Worm (Caenorhabditis elegans) whole organism, L3 larva: ENCODE measurements around the gene ruvb-1.

Experiments
- ZK546.5 ChIP-seq: sonication (generic microtip); optimal IDR thresholded peaks from 2 replicates; lab custom pipeline; 2017; ENCODE audit warnings: missing biosample characterization, missing genetic modification characterization
- ceh-28 ChIP-seq: fragments of 150-350 bp; optimal IDR thresholded peaks from 2 replicates; lab custom pipeline; 2014; ENCODE audit warnings: missing biosample characterization, missing genetic modification reagents, missing genetic modification characterization
- ceh-82 ChIP-seq: fragments of 150-350 bp; optimal IDR thresholded peaks from 2 replicates; lab custom pipeline; 2014; ENCODE audit warnings: missing biosample characterization, missing genetic modification characterization
- ceh-9 ChIP-seq: sonication (generic microtip); optimal IDR thresholded peaks from 2 replicates; lab custom pipeline; 2018; ENCODE audit warnings: missing biosample characterization, missing genetic modification characterization
- daf-12 ChIP-seq: fragments of 150-350 bp; optimal IDR thresholded peaks from 2 replicates; lab custom pipeline; 2014; ENCODE audit warnings: missing biosample characterization, missing genetic modification reagents, missing genetic modification characterization
- egl-27 ChIP-seq: sonication (generic microtip); optimal IDR thresholded peaks from 4 replicates; lab custom pipeline; 2017; ENCODE audit warnings: missing biosample characterization, missing genetic modification reagents, missing genetic modification characterization
- egl-5 ChIP-seq: fragments of 150-350 bp; optimal IDR thresholded peaks from 2 replicates; lab custom pipeline; 2017; ENCODE audit warnings: missing biosample characterization, missing genetic modification reagents, missing genetic modification characterization, inconsistent platforms
- elt-1 ChIP-seq: fragments of 150-350 bp; optimal IDR thresholded peaks from 2 replicates; lab custom pipeline; 2014; ENCODE audit warnings: missing biosample characterization, missing genetic modification characterization
- elt-3 ChIP-seq, 3 experiments: fragments of 150-350 bp in 1 of 3; sonication (generic microtip) in 2 of 3; optimal IDR thresholded peaks; 2 replicates in 2 of 3; 4 replicates in 1 of 3; lab custom pipeline; 2014 to 2017; ENCODE audit warnings: missing biosample characterization in 3 of 3, missing genetic modification characterization in 3 of 3
- eor-1 ChIP-seq, 2 experiments: fragments of 150-350 bp; optimal IDR thresholded peaks; 2 replicates each; lab custom pipeline; 2014 to 2018; ENCODE audit warnings: missing biosample characterization in 2 of 2, missing genetic modification characterization in 2 of 2
- hmg-11 ChIP-seq: sonication (generic microtip); optimal IDR thresholded peaks from 2 replicates; lab custom pipeline; 2016; ENCODE audit warnings: missing genetic modification characterization, missing compliant biosample characterization
- lin-15B ChIP-seq: fragments of 150-350 bp; optimal IDR thresholded peaks from 2 replicates; lab custom pipeline; 2014; ENCODE audit warnings: missing biosample characterization, missing genetic modification characterization
- lin-39 ChIP-seq: fragments of 150-350 bp; optimal IDR thresholded peaks from 2 replicates; lab custom pipeline; 2018; ENCODE audit warnings: missing biosample characterization, missing genetic modification reagents, missing genetic modification characterization
- lsy-12 ChIP-seq: sonication (generic microtip); optimal IDR thresholded peaks from 2 replicates; lab custom pipeline; 2016; ENCODE audit warnings: mild to moderate bottlenecking, missing genetic modification characterization, missing compliant biosample characterization
- mdl-1 ChIP-seq: fragments of 150-350 bp; optimal IDR thresholded peaks from 2 replicates; lab custom pipeline; 2014; ENCODE audit warnings: missing biosample characterization, missing genetic modification characterization
- mml-1 ChIP-seq: fragments of 150-350 bp; sonication (generic microtip); optimal IDR thresholded peaks from 3 replicates; lab custom pipeline; 2014; ENCODE audit warnings: missing biosample characterization, missing genetic modification characterization
- nfya-1 ChIP-seq: sonication (generic microtip); optimal IDR thresholded peaks from 2 replicates; lab custom pipeline; 2017; ENCODE audit warnings: missing genetic modification characterization, mild to moderate bottlenecking, missing compliant biosample characterization, antibody characterized with exemption, moderate library complexity; ENCODE audit not compliant: insufficient read depth
- nhr-11 ChIP-seq: fragments of 150-350 bp; optimal IDR thresholded peaks from 2 replicates; lab custom pipeline; 2014; ENCODE audit warnings: missing biosample characterization, missing genetic modification characterization
- nhr-23 ChIP-seq: fragments of 150-350 bp; optimal IDR thresholded peaks from 2 replicates; lab custom pipeline; 2014; ENCODE audit warnings: missing biosample characterization, missing genetic modification reagents, missing genetic modification characterization
- nhr-25 ChIP-seq: sonication (generic microtip); optimal IDR thresholded peaks from 2 replicates; lab custom pipeline; 2017; ENCODE audit warnings: missing biosample characterization, missing genetic modification characterization
- nhr-28 ChIP-seq: fragments of 150-350 bp; optimal IDR thresholded peaks from 2 replicates; lab custom pipeline; 2014; ENCODE audit warnings: missing biosample characterization, missing genetic modification characterization
- nhr-43 ChIP-seq: sonication (generic microtip); optimal IDR thresholded peaks from 2 replicates; lab custom pipeline; 2016; ENCODE audit warnings: mild to moderate bottlenecking, missing genetic modification characterization, missing compliant biosample characterization; ENCODE audit not compliant: poor library complexity, severe bottlenecking
- nhr-77 ChIP-seq: fragments of 150-350 bp; optimal IDR thresholded peaks from 2 replicates; lab custom pipeline; 2014; ENCODE audit warnings: missing biosample characterization, missing genetic modification characterization
- pha-4 ChIP-seq: fragments of 150-350 bp; optimal IDR thresholded peaks from 2 replicates; lab custom pipeline; 2014; ENCODE audit warnings: missing biosample characterization, missing genetic modification reagents, missing genetic modification characterization
- pqm-1 ChIP-seq: fragments of 150-350 bp; optimal IDR thresholded peaks from 2 replicates; lab custom pipeline; 2017; ENCODE audit warnings: missing biosample characterization, missing genetic modification characterization, inconsistent platforms
- skn-1 ChIP-seq: fragments of 150-350 bp; optimal IDR thresholded peaks from 2 replicates; lab custom pipeline; 2014; ENCODE audit warnings: missing biosample characterization, missing genetic modification characterization
- snpc-4 ChIP-seq: fragments of 150-350 bp; optimal IDR thresholded peaks from 2 replicates; lab custom pipeline; 2014; ENCODE audit warnings: missing biosample characterization, missing genetic modification characterization
- tbx-2 ChIP-seq: sonication (generic microtip); optimal IDR thresholded peaks from 2 replicates; lab custom pipeline; 2016; ENCODE audit warnings: mild to moderate bottlenecking, missing genetic modification characterization, missing compliant biosample characterization
- unc-39 ChIP-seq: sonication (generic microtip); optimal IDR thresholded peaks from 4 replicates; lab custom pipeline; 2017; ENCODE audit warnings: missing biosample characterization, missing genetic modification characterization
- zag-1 ChIP-seq: fragments of 150-350 bp; optimal IDR thresholded peaks from 2 replicates; lab custom pipeline; 2014; ENCODE audit warnings: missing biosample characterization, missing genetic modification characterization
- ztf-4 ChIP-seq: fragments of 150-350 bp; optimal IDR thresholded peaks from 2 replicates; lab custom pipeline; 2014; ENCODE audit warnings: missing biosample characterization, missing genetic modification characterization

The ruvb-1 gene

ce11 chrV:9965891-9966290, 14.7 kb downstream of the ruvb-1 start:
- TF ChIP-seq mml-1 (tag; lab: Kevin White, UChicago) (no peak), egl-27 (tag; lab: Kevin White, UChicago) (no peak), eor-1 (tag; optimal IDR thresholded peaks at IDR 0.05; lab: Kevin White, UChicago) (no peak), ceh-9 (no peak), zag-1 (no peak), lsy-12 (tag; lab: Kevin White, UChicago) (no peak), ceh-28 (no peak), nhr-43 (tag; lab: Kevin White, UChicago) (no peak), nhr-28 (tag; lab: Kevin White, UChicago) (no peak), nhr-23 (no peak), tbx-2 (tag; lab: Kevin White, UChicago) (no peak), ceh-82 (tag; lab: Kevin White, UChicago) (no peak), mdl-1 (tag; lab: Kevin White, UChicago) (no peak), ztf-4 (tag; lab: Kevin White, UChicago) (no peak), nhr-11 (tag; lab: Kevin White, UChicago) (no peak)

ce11 chrV:9964152-9964785, 16.3 kb downstream of the ruvb-1 start:
- TF ChIP-seq nhr-43 (tag; lab: Kevin White, UChicago): no peak
- TF ChIP-seq lin-39: peak; percentile 61
- TF ChIP-seq lin-15B (tag; lab: Kevin White, UChicago): no peak
- peak; percentile 5 for TF ChIP-seq nfya-1 (tag; lab: Kevin White, UChicago)

- TF ChIP-seq nhr-25 (tag; lab: Kevin White, UChicago) (peak; percentile 69), lin-15B (tag; lab: Kevin White, UChicago) (no peak)
Measured at ce11 chrV:9962916-9963315, 17.7 kb downstream of the ruvb-1 start.

ce11 chrV:9962394-9962793, 18.2 kb downstream of the ruvb-1 start, which contains the start of gene madf-4:
TSS of gene madf-4 (minus strand) at chrV:9962494.
- no peak for TF ChIP-seq unc-39
- TF ChIP-seq, all 47 proteins: peak for 0

- TF ChIP-seq skn-1 (tag; lab: Kevin White, UChicago): no peak
- TF ChIP-seq hmg-11 (tag; lab: Kevin White, UChicago): no peak
- no peak for TF ChIP-seq elt-3 (tag; optimal IDR thresholded peaks at IDR 0.05; lab: Kevin White, UChicago)
- no peak for TF ChIP-seq nhr-77 (tag; lab: Kevin White, UChicago)
- no peak for TF ChIP-seq daf-12 (tag; lab: Kevin White, UChicago)
- TF ChIP-seq, all 47 proteins: peak for 0
Measured at ce11 chrV:9960376-9960775, 20.2 kb downstream of the ruvb-1 start, which contains the start of gene T07C12.10. TSS of gene T07C12.10 (minus strand) at chrV:9960476.

ce11 chrV:9958654-9959053, 21.9 kb downstream of the ruvb-1 start:
- TF ChIP-seq egl-5 (tag; lab: Kevin White, UChicago) (peak; percentile 22), ZK546.5 (tag; lab: Kevin White, UChicago) (no peak), pha-4 (tag; lab: Kevin White, UChicago) (no peak), elt-1 (tag; lab: Kevin White, UChicago) (no peak), ztf-4 (tag; lab: Kevin White, UChicago) (no peak), pqm-1 (tag; lab: Kevin White, UChicago) (no peak), hmg-11 (tag; lab: Kevin White, UChicago) (no peak), nhr-25 (tag; lab: Kevin White, UChicago) (no peak), nhr-11 (tag; lab: Kevin White, UChicago) (peak; percentile 37), snpc-4 (tag; lab: Kevin White, UChicago) (no peak), ceh-28 (no peak)
- TF ChIP-seq, all 47 proteins: peak for 2
